Worm (Caenorhabditis elegans) whole organism, L4 larva: ENCODE results near the gene cest-24.

Source experiments
- aly-2 ChIP-seq: sonication (generic microtip); optimal IDR thresholded peaks from 2 replicates; lab custom pipeline; 2018; ENCODE audit warnings: missing biosample characterization, missing genetic modification characterization
- fkh-10 ChIP-seq: fragments of 150-350 bp; optimal IDR thresholded peaks from 2 replicates; lab custom pipeline; 2014; ENCODE audit warnings: missing biosample characterization, missing genetic modification reagents, missing genetic modification characterization
- lsy-2 ChIP-seq, 2 experiments: fragments of 150-350 bp in 1 of 2; sonication (generic microtip) in 1 of 2; optimal IDR thresholded peaks; 2 replicates each; lab custom pipeline; 2014 to 2017; ENCODE audit warnings: missing biosample characterization in 2 of 2, missing genetic modification characterization in 2 of 2
- mdl-1 ChIP-seq, 2 experiments: fragments of 150-350 bp in 1 of 2; sonication (generic microtip) in 1 of 2; optimal IDR thresholded peaks; 2 replicates each; lab custom pipeline; 2014 to 2017; ENCODE audit warnings: missing biosample characterization in 2 of 2, missing genetic modification characterization in 2 of 2
- nhr-28 ChIP-seq: fragments of 150-350 bp; optimal IDR thresholded peaks from 2 replicates; lab custom pipeline; 2014; ENCODE audit warnings: missing biosample characterization, missing genetic modification characterization
- nhr-6 ChIP-seq: fragments of 150-350 bp; optimal IDR thresholded peaks from 2 replicates; lab custom pipeline; 2014; ENCODE audit warnings: missing biosample characterization, missing genetic modification characterization
- pha-4 ChIP-seq, 2 experiments: fragments of 150-350 bp in 1 of 2; fragments of 200-800 bp in 1 of 2; sonication (Bioruptor generic) in 1 of 2; IDR thresholded peaks in 1 of 2; optimal IDR thresholded peaks in 1 of 2; 2 replicates each; pipeline versions ENCODE4 v1.3.6 to Lab custom; 2014 to 2022; ENCODE audit warnings: missing genetic modification characterization in 2 of 2, missing genetic modification reagents in 2 of 2, missing biosample characterization in 1 of 2, missing compliant biosample characterization in 1 of 2
- skn-1 ChIP-seq: fragments of 150-350 bp; optimal IDR thresholded peaks from 2 replicates; lab custom pipeline; 2014; ENCODE audit warnings: missing biosample characterization, missing genetic modification characterization
- zag-1 ChIP-seq: fragments of 150-350 bp; optimal IDR thresholded peaks from 2 replicates; lab custom pipeline; 2014; ENCODE audit warnings: missing biosample characterization, missing genetic modification characterization
- zip-11 ChIP-seq: fragments of 200-800 bp; sonication (Bioruptor generic); IDR thresholded peaks from 2 replicates; pipeline ENCODE4 v1.3.6; 2022; ENCODE audit warnings: missing genetic modification characterization, missing compliant biosample characterization

DNA sequence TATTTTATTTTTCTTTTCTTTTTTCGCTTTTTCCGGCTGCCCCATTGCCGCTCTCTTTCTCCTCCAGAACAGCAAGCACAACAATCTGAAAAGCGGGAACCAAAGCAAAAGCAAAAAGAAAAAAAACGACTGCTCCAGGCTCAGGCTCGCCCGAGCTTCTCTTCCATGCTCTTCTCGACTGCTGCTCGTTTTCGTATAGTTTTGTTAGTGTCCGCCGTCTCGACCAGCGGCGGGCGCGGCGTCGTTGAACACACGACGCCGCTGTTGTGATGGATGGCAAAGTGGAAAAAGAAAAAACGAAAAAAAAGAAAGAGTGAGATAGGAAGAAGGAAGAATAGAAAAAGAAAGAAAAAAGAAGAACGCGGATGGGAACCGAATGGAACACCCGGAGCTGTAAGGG is 33.4 kb downstream of the cest-24 start:
- TF ChIP-seq zip-11 (GFP tag; lab: Robert Waterston, UW) (no peak), nhr-6 (tag; lab: Kevin White, UChicago) (no peak), lsy-2 (tag; optimal IDR thresholded peaks at IDR 0.05; lab: Kevin White, UChicago) (peak in 1 of 2 experiments; percentile 5), zag-1 (tag; lab: Kevin White, UChicago) (no peak), nhr-28 (tag; lab: Kevin White, UChicago) (no peak), aly-2 (tag; lab: Kevin White, UChicago) (no peak), mdl-1 (tag; optimal IDR thresholded peaks at IDR 0.05; lab: Kevin White, UChicago) (peak in 1 of 2 experiments; percentile 58), pha-4 (GFP tag; IDR thresholded peaks at IDR 0.05; lab: Robert Waterston, UW) (no peak; the same call in 1 of the 2 replicates), pha-4 (tag; optimal IDR thresholded peaks at IDR 0.05; lab: Kevin White, UChicago) (no peak), fkh-10 (GFP tag; lab: Kevin White, UChicago) (peak; percentile 61), skn-1 (tag; lab: Kevin White, UChicago) (no peak)
